Worm (Caenorhabditis elegans): ENCODE data around the gene etr-1.
A peak's percentile ranks its signal among the peaks of the same experiment; 100 is the strongest.

The etr-1 gene

ce11 chrII:216598-216997 is 54.4 kb downstream of the etr-1 start, which contains the start of gene F48A11.4 (continued):
- TF ChIP-seq ces-1 (GFP tag; optimal IDR thresholded peaks at IDR 0.05) (no peak), ama-1 (optimal IDR thresholded peaks at IDR 0.05) (peak; percentile 95), nhr-28 (tag; optimal IDR thresholded peaks at IDR 0.05) (peak; percentile 88), ceh-32 (tag; optimal IDR thresholded peaks at IDR 0.05; ENCODE audit: poor library complexity) (peak; percentile 18), zip-2 (tag; optimal IDR thresholded peaks at IDR 0.05) (peak; percentile 74), dve-1 (tag; optimal IDR thresholded peaks at IDR 0.05; ENCODE audit: insufficient read depth) (peak; percentile 95), tra-1 (GFP tag; IDR thresholded peaks at IDR 0.05) (peak; percentile 72), ceh-20 (GFP tag; IDR thresholded peaks at IDR 0.05) (peak; percentile 79), F37D6.2 (tag; optimal IDR thresholded peaks at IDR 0.05) (peak; percentile 78), ztf-7 (tag; optimal IDR thresholded peaks at IDR 0.05) (peak; percentile 89), T20F7.1 (GFP tag; optimal IDR thresholded peaks at IDR 0.05) (no peak), zfp-2 (tag; optimal IDR thresholded peaks at IDR 0.05) (peak; percentile 79), nhr-42 (GFP tag; IDR thresholded peaks at IDR 0.05) (peak; percentile 90), F49E8.2 (tag; optimal IDR thresholded peaks at IDR 0.05; ENCODE audit: borderline replicate concordance) (peak; percentile 86), ceh-44 (GFP tag; IDR thresholded peaks at IDR 0.05) (peak; percentile 40; the same call in 1 of the 2 replicates), daf-19 (GFP tag; conservative IDR thresholded peaks at IDR 0.05) (no peak), lin-15B (tag; optimal IDR thresholded peaks at IDR 0.05) (peak; percentile 64), ctbp-1 (GFP tag; IDR thresholded peaks at IDR 0.05) (peak; percentile 84), Y5F2A.4 (GFP tag; optimal IDR thresholded peaks at IDR 0.05) (peak; percentile 78), R02D3.7 (tag; optimal IDR thresholded peaks at IDR 0.05) (no peak), hlh-30 (tag; optimal IDR thresholded peaks at IDR 0.05; ENCODE audit: insufficient read depth) (peak; percentile 92), nhr-77 (tag; optimal IDR thresholded peaks at IDR 0.05) (peak; percentile 84), fos-1 (tag; optimal IDR thresholded peaks at IDR 0.05) (peak; percentile 50), ZK546.5 (tag; optimal IDR thresholded peaks at IDR 0.05) (no peak), nhr-11 (tag; optimal IDR thresholded peaks at IDR 0.05) (peak; percentile 89), Y105C5A.15 (GFP tag; IDR thresholded peaks at IDR 0.05) (no peak), zfp-3 (GFP tag; conservative IDR thresholded peaks at IDR 0.05) (peak; percentile 94), Y48G9A.11 (GFP tag; IDR thresholded peaks at IDR 0.05) (peak; percentile 83), attf-4 (tag; optimal IDR thresholded peaks at IDR 0.05) (no peak), sdz-12 (GFP tag; optimal IDR thresholded peaks at IDR 0.05) (peak; percentile 47), D1046.2 (GFP tag; IDR thresholded peaks at IDR 0.05) (peak; percentile 77; the same call in 1 of the 2 replicates), duxl-1 (tag; optimal IDR thresholded peaks at IDR 0.05; ENCODE audit: poor library complexity) (peak; percentile 95), ZK337.2 (GFP tag; IDR thresholded peaks at IDR 0.05) (peak; percentile 82), cey-2 (tag; optimal IDR thresholded peaks at IDR 0.05; ENCODE audit: borderline replicate concordance, insufficient read depth) (no peak), lim-7 (GFP tag; IDR thresholded peaks at IDR 0.05) (no peak), ceh-28 (tag; optimal IDR thresholded peaks at IDR 0.05) (no peak), dmd-6 (GFP tag; IDR thresholded peaks at IDR 0.05) (peak; percentile 87), hlh-11 (tag; optimal IDR thresholded peaks at IDR 0.05) (peak; percentile 83), zag-1 (tag; optimal IDR thresholded peaks at IDR 0.05) (no peak), daf-12 (tag; optimal IDR thresholded peaks at IDR 0.05) (no peak), ceh-82 (tag; optimal IDR thresholded peaks at IDR 0.05) (no peak), Y75B8A.6 (GFP tag; IDR thresholded peaks at IDR 0.05) (peak; percentile 93), nhr-48 (tag; optimal IDR thresholded peaks at IDR 0.05) (peak; percentile 47), saeg-2 (GFP tag; IDR thresholded peaks at IDR 0.05) (peak; percentile 72; the same call in 1 of the 2 replicates), madf-5 (GFP tag; IDR thresholded peaks at IDR 0.05) (peak; percentile 79 to 81), dmd-8 (GFP tag; IDR thresholded peaks at IDR 0.05) (no peak), php-3 (GFP tag; IDR thresholded peaks at IDR 0.05) (peak; percentile 75), dpl-1 (GFP tag; optimal IDR thresholded peaks at IDR 0.05) (peak; percentile 100), lsy-2 (tag; optimal IDR thresholded peaks at IDR 0.05) (peak; percentile 36 to 95), daf-8 (GFP tag; IDR thresholded peaks at IDR 0.05) (no peak), lin-29 (GFP tag; IDR thresholded peaks at IDR 0.05) (peak; percentile 92)

Measured in whole organism, L4 larva.